Worm (Caenorhabditis elegans) whole organism, L1 larva: ENCODE results near the gene pei-1.

ENCODE experiments used
- F16B12.6 ChIP-seq: fragments of 150-350 bp; optimal IDR thresholded peaks from 2 replicates; lab custom pipeline; 2014; ENCODE audit warnings: missing biosample characterization, missing genetic modification characterization
- aly-2 ChIP-seq: fragments of 150-350 bp; optimal IDR thresholded peaks from 2 replicates; lab custom pipeline; 2014; ENCODE audit warnings: missing biosample characterization, missing genetic modification characterization
- blmp-1 ChIP-seq: fragments of 150-350 bp; optimal IDR thresholded peaks from 2 replicates; lab custom pipeline; 2014; ENCODE audit warnings: missing biosample characterization, missing genetic modification characterization
- ceh-63 ChIP-seq: fragments of 200-800 bp; sonication (Bioruptor generic); optimal IDR thresholded peaks from 2 replicates; lab custom pipeline; 2018; ENCODE audit warnings: mild to moderate bottlenecking, missing genetic modification characterization, missing compliant biosample characterization
- ceh-82 ChIP-seq, 3 experiments: fragments of 150-350 bp in 1 of 3; sonication (generic microtip) in 2 of 3; optimal IDR thresholded peaks; 2 replicates each; lab custom pipeline; 2014 to 2017; ENCODE audit warnings: missing biosample characterization in 3 of 3, missing genetic modification characterization in 3 of 3
- ces-1 ChIP-seq: fragments of 150-350 bp; optimal IDR thresholded peaks from 2 replicates; lab custom pipeline; 2014; ENCODE audit warnings: missing biosample characterization, missing genetic modification reagents, missing genetic modification characterization
- dpl-1 ChIP-seq, 3 experiments: fragments of 150-350 bp in 2 of 3; sonication (generic microtip) in 1 of 3; optimal IDR thresholded peaks; 2 replicates each; lab custom pipeline; 2014 to 2017; ENCODE audit warnings: missing biosample characterization in 3 of 3, missing genetic modification characterization in 3 of 3, missing genetic modification reagents in 3 of 3
- efl-1 ChIP-seq, 4 experiments: fragments of 150-350 bp; optimal IDR thresholded peaks in 3 of 4; peaks in 1 of 4; 1 replicate in 1 of 4; 2 replicates in 3 of 4; lab custom pipeline; 2014; ENCODE audit warnings: missing biosample characterization in 2 of 4, missing genetic modification characterization in 2 of 4, missing genetic modification reagents in 2 of 4
- efl-3 ChIP-seq: fragments of 200-800 bp; sonication (Bioruptor generic); optimal IDR thresholded peaks from 2 replicates; lab custom pipeline; 2018; ENCODE audit warnings: mild to moderate bottlenecking, missing genetic modification characterization, missing compliant biosample characterization
- egl-13 ChIP-seq: sonication (generic microtip); optimal IDR thresholded peaks from 2 replicates; lab custom pipeline; 2016; ENCODE audit warnings: missing genotype, missing genetic modification reagents, missing genetic modification characterization, missing compliant biosample characterization
- egl-27 ChIP-seq, 2 experiments: fragments of 150-350 bp in 1 of 2; sonication (generic microtip); optimal IDR thresholded peaks; 3 replicates each; lab custom pipeline; 2017 to 2018; ENCODE audit warnings: missing biosample characterization in 2 of 2, missing genetic modification characterization in 2 of 2, missing genetic modification reagents in 2 of 2
- elt-3 ChIP-seq, 6 experiments: fragments of 150-350 bp in 1 of 6; sonication (generic microtip); optimal IDR thresholded peaks; 2 replicates each; lab custom pipeline; 2017 to 2018; ENCODE audit warnings: missing biosample characterization in 6 of 6, missing genetic modification characterization in 6 of 6, inconsistent platforms in 1 of 6
- fkh-4 ChIP-seq: sonication (generic microtip); optimal IDR thresholded peaks from 2 replicates; lab custom pipeline; 2016; ENCODE audit warnings: missing compliant biosample characterization, missing genetic modification characterization, borderline replicate concordance
- grh-1 ChIP-seq: fragments of 200-800 bp; sonication (Bioruptor generic); IDR thresholded peaks from 2 replicates; pipeline ENCODE4 v1.3.6; 2022; ENCODE audit warnings: missing genetic modification reagents, missing genetic modification characterization, missing compliant biosample characterization
- hlh-17 ChIP-seq: fragments of 200-800 bp; sonication (Bioruptor generic); optimal IDR thresholded peaks from 2 replicates; lab custom pipeline; 2018; ENCODE audit warnings: missing genetic modification characterization, mild to moderate bottlenecking, missing compliant biosample characterization, moderate library complexity, borderline replicate concordance
- hpl-2 ChIP-seq: fragments of 150-350 bp; optimal IDR thresholded peaks from 2 replicates; lab custom pipeline; 2014; ENCODE audit warnings: missing biosample characterization, missing genetic modification reagents, missing genetic modification characterization
- irx-1 ChIP-seq: sonication (generic microtip); optimal IDR thresholded peaks from 2 replicates; lab custom pipeline; 2016; ENCODE audit warnings: missing genetic modification characterization, missing compliant biosample characterization
- isw-1 ChIP-seq: fragments of 200-800 bp; sonication (Bioruptor generic); IDR thresholded peaks from 2 replicates; pipeline ENCODE4 v1.3.6; 2022; ENCODE audit warnings: missing genetic modification characterization, missing compliant biosample characterization
- lin-13 ChIP-seq: fragments of 150-350 bp; optimal IDR thresholded peaks from 2 replicates; lab custom pipeline; 2014; ENCODE audit warnings: missing biosample characterization, missing genetic modification reagents, missing genetic modification characterization
- lin-14 ChIP-seq: fragments of 200-800 bp; sonication (Bioruptor generic); optimal IDR thresholded peaks from 2 replicates; lab custom pipeline; 2018; ENCODE audit warnings: mild to moderate bottlenecking, missing genetic modification characterization, moderate library complexity, missing compliant biosample characterization
- lin-35 ChIP-seq, 2 experiments: fragments of 150-350 bp; optimal IDR thresholded peaks; 2 replicates each; lab custom pipeline; 2014; ENCODE audit warnings: missing biosample characterization in 2 of 2, missing genetic modification characterization in 2 of 2, missing genetic modification reagents in 2 of 2
- mdl-1 ChIP-seq, 2 experiments: fragments of 150-350 bp; optimal IDR thresholded peaks; 2 replicates each; lab custom pipeline; 2014 to 2017; ENCODE audit warnings: missing biosample characterization in 2 of 2, missing genetic modification characterization in 2 of 2, inconsistent platforms in 1 of 2
- mep-1 ChIP-seq: fragments of 150-350 bp; optimal IDR thresholded peaks from 2 replicates; lab custom pipeline; 2014; ENCODE audit warnings: missing biosample characterization, missing genetic modification characterization
- nhr-12 ChIP-seq: sonication (generic microtip); optimal IDR thresholded peaks from 2 replicates; lab custom pipeline; 2017; ENCODE audit warnings: missing biosample characterization, missing genetic modification characterization
- nhr-19 ChIP-seq: fragments of 200-800 bp; sonication (Bioruptor generic); conservative IDR thresholded peaks from 2 replicates; pipeline ENCODE4 v1.3.6; 2022; ENCODE audit warnings: missing genetic modification characterization, missing compliant biosample characterization
- nhr-237 ChIP-seq: fragments of 150-350 bp; optimal IDR thresholded peaks from 2 replicates; lab custom pipeline; 2014; ENCODE audit warnings: missing biosample characterization, missing genetic modification characterization
- rnt-1 ChIP-seq: sonication (generic microtip); optimal IDR thresholded peaks from 2 replicates; lab custom pipeline; 2016; ENCODE audit warnings: mild to moderate bottlenecking, missing genetic modification characterization, moderate library complexity, missing compliant biosample characterization
- skn-1 ChIP-seq: fragments of 150-350 bp; optimal IDR thresholded peaks from 2 replicates; lab custom pipeline; 2014; ENCODE audit warnings: missing biosample characterization, missing genetic modification characterization
- sox-4 ChIP-seq: sonication (generic microtip); optimal IDR thresholded peaks from 2 replicates; lab custom pipeline; 2016; ENCODE audit warnings: missing genetic modification characterization, missing compliant biosample characterization
- sptf-1 ChIP-seq: fragments of 150-350 bp; optimal IDR thresholded peaks from 2 replicates; lab custom pipeline; 2014; ENCODE audit warnings: missing biosample characterization, missing genetic modification characterization
- unc-86 ChIP-seq: sonication (generic microtip); optimal IDR thresholded peaks from 2 replicates; lab custom pipeline; 2016; ENCODE audit warnings: missing genetic modification characterization, missing compliant biosample characterization
- unc-98 ChIP-seq: fragments of 200-800 bp; sonication (Bioruptor generic); IDR thresholded peaks from 2 replicates; pipeline ENCODE4 v1.3.6; 2022; ENCODE audit warnings: missing genetic modification characterization, missing compliant biosample characterization

pei-1 gene

DNA sequence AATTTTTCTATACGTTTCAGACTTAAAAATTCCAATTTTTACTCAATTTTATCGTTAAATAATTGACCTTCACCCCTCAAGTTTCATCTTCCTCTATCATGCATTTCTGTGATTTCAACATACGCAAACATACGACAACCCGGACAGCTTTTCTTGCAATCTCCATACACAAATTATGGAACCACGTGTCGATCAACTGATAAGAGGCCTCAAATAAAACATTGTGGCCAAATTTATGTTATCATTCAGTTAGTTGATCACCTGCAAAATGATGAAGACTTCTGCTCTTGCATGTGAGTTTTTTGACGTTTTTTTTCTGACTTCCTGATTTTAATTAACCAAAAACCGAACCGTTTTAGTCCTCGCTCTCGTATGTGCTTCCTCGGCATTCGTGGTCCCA, 1.1 kb upstream of the pei-1 start, which contains the start of gene spp-18 (continued):
- TF ChIP-seq grh-1 (GFP tag; lab: Robert Waterston, UW) (no peak), dpl-1 (GFP tag; optimal IDR thresholded peaks at IDR 0.05; lab: Kevin White, UChicago) (no peak), ces-1 (GFP tag; lab: Kevin White, UChicago) (no peak), isw-1 (GFP tag; lab: Robert Waterston, UW) (no peak), nhr-19 (no peak), lin-35 (GFP tag; optimal IDR thresholded peaks at IDR 0.05; lab: Kevin White, UChicago) (peak in 1 of 2 experiments; percentile 34), hpl-2 (GFP tag; lab: Kevin White, UChicago) (no peak), mdl-1 (tag; optimal IDR thresholded peaks at IDR 0.05; lab: Kevin White, UChicago) (peak in 1 of 2 experiments; percentile 41)

DNA sequence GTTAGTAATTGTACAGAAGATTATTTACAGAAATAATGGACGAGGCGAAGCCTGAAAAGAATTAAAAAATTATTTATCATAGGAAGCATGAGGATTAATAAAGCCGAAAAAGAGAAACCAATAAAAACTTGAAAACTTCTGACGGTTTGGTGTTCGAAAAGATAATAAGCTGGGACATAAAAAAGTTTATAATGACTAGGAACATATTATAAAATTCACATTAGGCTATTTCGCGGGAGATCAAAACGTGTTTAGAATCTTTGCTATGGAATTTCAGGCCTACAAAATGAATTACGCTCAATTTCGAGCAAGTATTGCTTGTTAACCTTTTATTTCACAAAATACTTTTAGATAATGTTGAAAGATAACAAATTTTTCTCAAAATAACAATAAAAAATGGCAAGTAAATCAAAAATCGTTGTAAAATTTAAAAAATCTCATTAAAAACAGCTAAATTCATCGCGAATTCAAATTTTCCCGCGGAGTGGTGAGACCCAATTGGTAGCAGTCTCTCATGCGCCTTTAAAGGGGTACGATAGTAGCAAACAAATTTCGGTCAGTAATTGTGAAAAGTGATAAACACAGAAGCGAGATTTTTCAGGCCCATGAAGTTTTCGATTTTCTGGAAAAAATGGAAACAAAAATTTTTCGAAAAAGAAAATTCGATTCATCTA, 3.4 kb downstream of the pei-1 start, which contains the start of gene trcs-1:
Gene trcs-1 (minus strand): TSS at position 51 of the 674 bp plus-strand sequence.
- TF ChIP-seq aly-2, result no peak
- no peak for TF ChIP-seq sptf-1 (tag; lab: Kevin White, UChicago)
- TF ChIP-seq nhr-12, result no peak
- no peak for TF ChIP-seq fkh-4 (tag; lab: Kevin White, UChicago)
- TF ChIP-seq ceh-82 (tag; optimal IDR thresholded peaks at IDR 0.05; lab: Kevin White, UChicago), result no peak

DNA sequence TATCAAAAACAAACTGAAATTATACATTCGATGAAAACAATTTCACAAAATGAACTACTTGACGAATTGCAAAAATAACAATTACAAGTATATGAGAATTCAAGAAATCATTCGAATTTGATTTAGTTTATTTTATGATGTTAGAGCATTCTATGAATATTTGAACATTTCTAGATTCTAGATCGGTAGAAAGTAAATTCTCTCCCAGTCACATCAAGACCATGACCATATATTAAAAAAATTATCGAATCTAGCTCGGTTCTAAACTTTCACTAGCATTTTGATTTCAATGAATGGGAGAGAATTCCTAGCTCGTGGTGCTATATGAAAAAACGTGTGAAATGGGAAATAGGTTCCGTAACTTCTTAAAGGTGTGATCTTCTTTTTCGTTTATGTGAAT, 8.0 kb downstream of the pei-1 start:
- TF ChIP-seq lin-14 (GFP tag; lab: Kevin White, UChicago), result no peak

DNA sequence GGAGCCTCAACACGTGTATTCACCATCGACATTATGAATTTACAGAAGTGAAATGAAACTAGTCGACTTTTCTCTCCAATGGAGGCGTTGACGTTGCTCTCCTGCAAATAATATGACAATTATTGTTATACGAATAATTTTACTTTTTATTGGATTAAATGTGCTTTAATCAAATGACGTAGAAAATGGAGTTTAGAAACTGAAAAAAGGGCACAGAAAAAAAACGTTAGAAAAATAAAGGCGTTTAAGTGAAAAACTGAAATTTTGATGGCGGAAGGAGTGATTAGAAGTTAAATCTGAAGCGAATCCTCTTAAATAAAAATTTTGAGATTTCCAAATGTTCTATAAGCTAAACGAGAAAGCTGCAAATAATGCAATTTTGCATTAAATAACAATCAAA, 12.3 kb downstream of the pei-1 start, which contains the start of gene npr-2:
Gene npr-2 (minus strand): TSS at position 101 of the 400 bp plus-strand sequence.
- TF ChIP-seq lin-13 (GFP tag; lab: Kevin White, UChicago) (no peak), F16B12.6 (tag; lab: Kevin White, UChicago) (no peak), unc-86 (tag; lab: Kevin White, UChicago) (no peak), skn-1 (tag; lab: Kevin White, UChicago) (no peak), efl-3 (GFP tag; lab: Kevin White, UChicago) (no peak)

DNA sequence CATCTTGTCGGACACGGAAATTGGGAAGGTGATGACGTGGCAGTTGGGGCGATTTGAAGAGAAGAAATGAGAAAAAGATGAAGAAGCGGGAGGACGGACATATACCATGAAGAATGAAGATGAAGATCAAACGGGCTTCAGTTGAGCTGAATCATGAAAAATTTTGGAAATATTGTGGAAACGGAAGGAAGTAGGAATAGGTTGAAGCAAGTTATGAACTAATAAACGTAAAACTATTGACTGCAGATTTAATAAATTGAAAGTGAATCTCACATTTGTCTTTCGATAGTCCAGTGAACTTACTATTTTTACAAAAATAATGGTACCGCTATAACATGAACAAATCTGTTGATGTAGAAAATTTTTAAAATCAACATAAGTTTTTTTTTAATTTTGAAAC, 25.8 kb downstream of the pei-1 start, which contains the start of gene lron-14:
Gene lron-14 (minus strand): TSS at position 101 of the 400 bp plus-strand sequence.
- no peak for TF ChIP-seq nhr-237 (tag; lab: Kevin White, UChicago)
- no peak for TF ChIP-seq nhr-12
- no peak for TF ChIP-seq unc-98 (GFP tag; lab: Robert Waterston, UW)
- TF ChIP-seq lin-35 (GFP tag; optimal IDR thresholded peaks at IDR 0.05; lab: Kevin White, UChicago), result no peak
- TF ChIP-seq elt-3 (tag; optimal IDR thresholded peaks at IDR 0.05; lab: Kevin White, UChicago), result no peak
- no peak for TF ChIP-seq mep-1 (tag; lab: Kevin White, UChicago)
- no peak for TF ChIP-seq dpl-1 (GFP tag; optimal IDR thresholded peaks at IDR 0.05; lab: Kevin White, UChicago)
- no peak for TF ChIP-seq egl-13 (tag; lab: Kevin White, UChicago)
- TF ChIP-seq sox-4 (tag; lab: Kevin White, UChicago), result no peak
- no peak for TF ChIP-seq ceh-63 (GFP tag; lab: Kevin White, UChicago)
- TF ChIP-seq irx-1, result no peak
- TF ChIP-seq rnt-1, result no peak
- TF ChIP-seq egl-27 (tag; optimal IDR thresholded peaks at IDR 0.05; lab: Kevin White, UChicago), result no peak
- no peak for TF ChIP-seq hlh-17 (GFP tag; lab: Kevin White, UChicago)
- no peak for TF ChIP-seq efl-1 (optimal IDR thresholded peaks at IDR 0.05; lab: Kevin White, UChicago)
- TF ChIP-seq efl-1 (GFP tag; optimal IDR thresholded peaks at IDR 0.05 in 1 of 2; lab: Kevin White, UChicago), result no peak
- no peak for TF ChIP-seq F16B12.6 (tag; lab: Kevin White, UChicago)
- TF ChIP-seq lin-13 (GFP tag; lab: Kevin White, UChicago), result no peak
- no peak for TF ChIP-seq blmp-1 (tag; lab: Kevin White, UChicago)
